Fruit fly (Drosophila melanogaster): ENCODE results near the gene Rel.

Gene Rel

dm6 chr3R:9047561-9048465 is at the start of gene Rel (continued):
- TF ChIP-seq Chrac-16 (GFP tag; optimal IDR thresholded peaks at IDR 0.05) (peak; percentile 23), nau (GFP tag; optimal IDR thresholded peaks at IDR 0.05) (no peak), CG17328 (GFP tag; IDR thresholded peaks at IDR 0.05) (no peak), emc (GFP tag; optimal IDR thresholded peaks at IDR 0.05) (no peak), CG12104 (GFP tag; optimal IDR thresholded peaks at IDR 0.05) (peak; percentile 66), Taf1 (GFP tag; IDR thresholded peaks at IDR 0.05) (no peak), CTCF (GFP tag; optimal IDR thresholded peaks at IDR 0.05) (peak; percentile 51), cwo (GFP tag; optimal IDR thresholded peaks at IDR 0.05) (peak; percentile 62), Nf-YC (tag; optimal IDR thresholded peaks at IDR 0.05) (peak; percentile 73), CG1603 (tag; optimal IDR thresholded peaks at IDR 0.05) (peak; percentile 40), wek (GFP tag; optimal IDR thresholded peaks at IDR 0.05) (no peak), tup (GFP tag; optimal IDR thresholded peaks at IDR 0.05) (no peak), CG17568 (GFP tag; optimal IDR thresholded peaks at IDR 0.05) (no peak), CG1529 (GFP tag; optimal IDR thresholded peaks at IDR 0.05) (no peak), CG10267 (tag; optimal IDR thresholded peaks at IDR 0.05) (peak; percentile 74), disco-r (GFP tag; optimal IDR thresholded peaks at IDR 0.05) (no peak), ranshi (GFP tag; IDR thresholded peaks at IDR 0.05) (no peak), jing (GFP tag; optimal IDR thresholded peaks at IDR 0.05) (no peak), hb (GFP tag; IDR thresholded peaks at IDR 0.05; ENCODE audit: partially characterized antibody) (no peak), corto (GFP tag; optimal IDR thresholded peaks at IDR 0.05) (peak; percentile 39), gt (GFP tag; IDR thresholded peaks at IDR 0.05) (no peak), CG7987 (GFP tag; optimal IDR thresholded peaks at IDR 0.05) (peak; percentile 31), Vsx1 (GFP tag; optimal IDR thresholded peaks at IDR 0.05) (peak; percentile 28), CG17912 (GFP tag; optimal IDR thresholded peaks at IDR 0.05) (no peak), kah (GFP tag; optimal IDR thresholded peaks at IDR 0.05) (no peak), CG3407 (GFP tag; optimal IDR thresholded peaks at IDR 0.05) (no peak), CG9215 (GFP tag; IDR thresholded peaks at IDR 0.05) (no peak), h (optimal IDR thresholded peaks at IDR 0.05) (no peak), CG2875 (GFP tag; optimal IDR thresholded peaks at IDR 0.05) (peak; percentile 11), CG7556 (GFP tag; optimal IDR thresholded peaks at IDR 0.05) (peak; percentile 73), CG10543 (GFP tag; optimal IDR thresholded peaks at IDR 0.05) (peak; percentile 98), CG11695 (GFP tag; IDR thresholded peaks at IDR 0.05) (no peak), klu (GFP tag; IDR thresholded peaks at IDR 0.05) (no peak), CG13296 (GFP tag; optimal IDR thresholded peaks at IDR 0.05) (peak; percentile 75), Rfx (GFP tag; IDR thresholded peaks at IDR 0.05) (no peak), mirr (GFP tag; optimal IDR thresholded peaks at IDR 0.05) (peak; percentile 94), Fer1 (GFP tag; optimal IDR thresholded peaks at IDR 0.05) (peak; percentile 41), CG8359 (GFP tag; optimal IDR thresholded peaks at IDR 0.05; ENCODE audit: borderline replicate concordance) (no peak), gsb (GFP tag; IDR thresholded peaks at IDR 0.05) (no peak), seq (GFP tag; IDR thresholded peaks at IDR 0.05) (no peak), CG13775 (GFP tag; optimal IDR thresholded peaks at IDR 0.05) (peak; percentile 76), CG15696 (tag; optimal IDR thresholded peaks at IDR 0.05) (peak; percentile 78), CG7745 (tag; optimal IDR thresholded peaks at IDR 0.05) (no peak), croc (GFP tag; conservative IDR thresholded peaks at IDR 0.05) (peak; percentile 48; the same call in 1 of the 3 replicates), CG33213 (GFP tag; optimal IDR thresholded peaks at IDR 0.05) (peak; percentile 15), CG4820 (GFP tag; optimal IDR thresholded peaks at IDR 0.05) (peak; percentile 42), CG16813 (GFP tag; IDR thresholded peaks at IDR 0.05; ENCODE audit: partially characterized antibody) (no peak), Abd-B (GFP tag; optimal IDR thresholded peaks at IDR 0.05) (peak; percentile 58), mld (GFP tag; IDR thresholded peaks at IDR 0.05; ENCODE audit: partially characterized antibody) (no peak)
